Fruit fly (Drosophila melanogaster): ENCODE data around the gene CG31100.

DNA sequence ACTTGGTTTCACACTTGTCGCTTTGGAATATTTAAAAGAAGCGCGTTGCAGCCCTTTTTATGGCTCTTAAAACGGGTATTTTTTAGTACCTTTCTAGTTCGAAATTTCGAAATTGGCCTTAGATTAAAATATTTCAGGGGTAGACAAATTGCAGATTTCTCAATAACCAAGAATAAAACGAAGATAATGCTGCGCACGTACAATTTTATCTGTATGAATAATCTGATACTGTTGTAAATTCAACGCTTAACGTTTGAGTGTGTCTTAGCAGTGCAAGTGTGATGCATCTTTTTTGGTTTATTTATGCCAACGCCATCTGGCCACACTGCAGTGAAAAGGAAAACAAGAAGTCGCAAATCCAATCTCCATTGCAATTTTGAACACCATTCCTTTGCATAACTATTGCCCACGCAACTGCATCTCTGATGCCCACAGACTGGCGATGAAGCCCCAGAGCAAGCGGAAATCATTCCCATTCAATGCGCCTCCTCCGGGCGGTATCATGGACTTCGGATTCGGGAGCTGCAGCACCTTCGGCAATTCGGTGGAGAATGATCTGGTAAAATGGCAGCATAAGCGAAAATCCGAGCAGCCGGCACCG is 47.2 kb upstream of the CG31100 start, which contains the start of gene Nmdmc:
- TF ChIP-seq Dll (optimal IDR thresholded peaks at IDR 0.05): no peak
- no peak for TF ChIP-seq pan (optimal IDR thresholded peaks at IDR 0.05)
- no peak for TF ChIP-seq usp (GFP tag; optimal IDR thresholded peaks at IDR 0.05)

Data from whole organism.